Fruit fly (Drosophila melanogaster) whole organism, prepupa: Measurements from ENCODE around the gene eIF4G1.
A peak's percentile ranks its signal among the peaks of the same experiment; 100 is the strongest.
"Not testable (repeated sequence)": the region's sequence is repeated elsewhere in the genome, so short reads cannot be mapped to it uniquely, and the experiment has no call there.

Experiments
- Blimp-1 ChIP-seq: fragments of 200-800 bp; sonication (Bioruptor generic); optimal IDR thresholded peaks from 3 replicates; lab custom pipeline; 2017; ENCODE audit warnings: missing biosample characterization, missing genetic modification characterization, mild to moderate bottlenecking, moderate library complexity, missing genetic modification reagents
- CG10631 ChIP-seq: fragments of 200-800 bp; sonication (Bioruptor generic); optimal IDR thresholded peaks from 2 replicates; lab custom pipeline; 2016; ENCODE audit warnings: missing biosample characterization, missing genetic modification characterization
- CG10669 ChIP-seq: fragments of 200-800 bp; sonication (Bioruptor generic); optimal IDR thresholded peaks from 3 replicates; lab custom pipeline; 2018; ENCODE audit warnings: missing biosample characterization, mild to moderate bottlenecking, missing genetic modification characterization, moderate library complexity
- CG11294 ChIP-seq: fragments of 200-800 bp; sonication (Bioruptor generic); IDR thresholded peaks from 2 replicates; pipeline ENCODE4 v1.3.6; 2022; ENCODE audit warnings: missing biosample characterization, missing genetic modification characterization
- CG11902 ChIP-seq: fragments of 200-800 bp; sonication (Bioruptor generic); optimal IDR thresholded peaks from 3 replicates; lab custom pipeline; 2016; ENCODE audit warnings: missing biosample characterization, missing genetic modification characterization
- CG16779 ChIP-seq: fragments of 200-800 bp; sonication (Bioruptor generic); optimal IDR thresholded peaks from 3 replicates; lab custom pipeline; 2017; ENCODE audit warnings: missing biosample characterization, mild to moderate bottlenecking, missing genetic modification characterization
- CG31627 ChIP-seq: fragments of 200-800 bp; sonication (Bioruptor generic); optimal IDR thresholded peaks from 3 replicates; lab custom pipeline; 2016; ENCODE audit warnings: missing biosample characterization, missing genetic modification characterization
- CG32006 ChIP-seq: fragments of 200-800 bp; sonication (Bioruptor generic); optimal IDR thresholded peaks from 3 replicates; lab custom pipeline; 2017; ENCODE audit warnings: missing biosample characterization, mild to moderate bottlenecking, missing genetic modification characterization
- CG34406 ChIP-seq: fragments of 200-800 bp; sonication (Bioruptor generic); optimal IDR thresholded peaks from 3 replicates; lab custom pipeline; 2016; ENCODE audit warnings: missing biosample characterization, missing genetic modification characterization
- CG6163 ChIP-seq: fragments of 200-800 bp; sonication (Bioruptor generic); IDR thresholded peaks from 3 replicates; pipeline ENCODE4 v1.3.6; 2022; ENCODE audit warnings: missing biosample characterization, missing genetic modification characterization
- CG6276 ChIP-seq: fragments of 200-800 bp; sonication (Bioruptor generic); optimal IDR thresholded peaks from 2 replicates; lab custom pipeline; 2017; ENCODE audit warnings: missing biosample characterization, mild to moderate bottlenecking, missing genetic modification characterization
- CG6792 ChIP-seq: fragments of 200-800 bp; sonication (Bioruptor generic); optimal IDR thresholded peaks from 3 replicates; lab custom pipeline; 2016; ENCODE audit warnings: missing biosample characterization, missing genetic modification characterization
- CG6808 ChIP-seq: fragments of 200-800 bp; sonication (Bioruptor generic); optimal IDR thresholded peaks from 3 replicates; lab custom pipeline; 2017; ENCODE audit warnings: missing biosample characterization, missing genetic modification characterization, mild to moderate bottlenecking, moderate library complexity, missing genetic modification reagents
- CG6854 ChIP-seq: fragments of 200-800 bp; sonication (Bioruptor generic); optimal IDR thresholded peaks from 2 replicates; lab custom pipeline; 2017; ENCODE audit warnings: missing biosample characterization, mild to moderate bottlenecking, missing genetic modification characterization
- CG8119 ChIP-seq: fragments of 200-800 bp; sonication (Bioruptor generic); IDR thresholded peaks from 3 replicates; pipeline ENCODE4 v1.3.6; 2022; ENCODE audit warnings: missing biosample characterization, missing genetic modification characterization
- CG8319 ChIP-seq: fragments of 200-800 bp; sonication (Bioruptor generic); optimal IDR thresholded peaks from 3 replicates; lab custom pipeline; 2016; ENCODE audit warnings: missing biosample characterization, missing genetic modification characterization
- Eip75B ChIP-seq: fragments of 200-800 bp; sonication (Bioruptor generic); optimal IDR thresholded peaks from 3 replicates; lab custom pipeline; 2016; ENCODE audit warnings: missing biosample characterization, missing genetic modification characterization
- Eip78C ChIP-seq: fragments of 200-800 bp; sonication (Bioruptor generic); peaks from one replicate; lab custom pipeline; 2016; ENCODE audit warnings: missing biosample characterization, missing genetic modification characterization
- Ets21C ChIP-seq: fragments of 200-800 bp; sonication (Bioruptor generic); optimal IDR thresholded peaks from 3 replicates; lab custom pipeline; 2016; ENCODE audit warnings: missing biosample characterization, missing genetic modification characterization
- Ets96B ChIP-seq: fragments of 200-800 bp; optimal IDR thresholded peaks from 2 replicates; lab custom pipeline; 2019; ENCODE audit warnings: missing biosample characterization, mild to moderate bottlenecking, missing genetic modification characterization, moderate library complexity
- Hr39 ChIP-seq: fragments of 200-800 bp; sonication (Bioruptor generic); optimal IDR thresholded peaks from 2 replicates; lab custom pipeline; 2016; ENCODE audit warnings: missing biosample characterization, missing genetic modification characterization
- Hr4 ChIP-seq: fragments of 200-800 bp; sonication (Bioruptor generic); optimal IDR thresholded peaks from 3 replicates; lab custom pipeline; 2016; ENCODE audit warnings: missing biosample characterization, missing genetic modification characterization
- Lpt ChIP-seq: fragments of 200-800 bp; sonication (Bioruptor generic); optimal IDR thresholded peaks from 3 replicates; lab custom pipeline; 2016; ENCODE audit warnings: missing biosample characterization, missing genetic modification characterization
- Met ChIP-seq: fragments of 200-800 bp; sonication (Bioruptor generic); optimal IDR thresholded peaks from 3 replicates; lab custom pipeline; 2016; ENCODE audit warnings: missing biosample characterization, missing genetic modification characterization
- OdsH ChIP-seq: fragments of 200-800 bp; sonication (Bioruptor generic); optimal IDR thresholded peaks from 3 replicates; lab custom pipeline; 2016; ENCODE audit warnings: missing biosample characterization, missing genetic modification characterization
- Smox ChIP-seq: fragments of 200-800 bp; sonication (Bioruptor generic); optimal IDR thresholded peaks from 3 replicates; lab custom pipeline; 2016; ENCODE audit warnings: missing biosample characterization, missing genetic modification characterization
- achi ChIP-seq: fragments of 200-800 bp; sonication (Bioruptor generic); optimal IDR thresholded peaks from 3 replicates; lab custom pipeline; 2016; ENCODE audit warnings: missing biosample characterization, missing genetic modification characterization
- acj6 ChIP-seq: fragments of 200-800 bp; sonication (Bioruptor generic); optimal IDR thresholded peaks from 3 replicates; lab custom pipeline; 2016; ENCODE audit warnings: missing biosample characterization, missing genetic modification characterization
- dac ChIP-seq: fragments of 200-800 bp; sonication (Bioruptor generic); optimal IDR thresholded peaks from 2 replicates; lab custom pipeline; 2017; ENCODE audit warnings: missing biosample characterization, mild to moderate bottlenecking, missing genetic modification characterization
- eg ChIP-seq: fragments of 200-800 bp; sonication (Bioruptor generic); IDR thresholded peaks from 3 replicates; pipeline ENCODE4 v1.3.6; 2022; ENCODE audit warnings: missing biosample characterization, missing genetic modification characterization
- esn ChIP-seq: fragments of 200-800 bp; sonication (Bioruptor generic); optimal IDR thresholded peaks from 2 replicates; lab custom pipeline; 2016; ENCODE audit warnings: missing biosample characterization, mild to moderate bottlenecking, missing genetic modification characterization, moderate library complexity
- fd59A ChIP-seq: fragments of 200-800 bp; sonication (Bioruptor generic); optimal IDR thresholded peaks from 2 replicates; lab custom pipeline; 2017; ENCODE audit warnings: missing biosample characterization, mild to moderate bottlenecking, missing genetic modification characterization, missing genetic modification reagents
- fkh ChIP-seq: fragments of 200-800 bp; sonication (Bioruptor generic); optimal IDR thresholded peaks from 3 replicates; lab custom pipeline; 2017; ENCODE audit warnings: missing biosample characterization, mild to moderate bottlenecking, missing genetic modification characterization, moderate library complexity
- pdm3 ChIP-seq: fragments of 200-800 bp; sonication (Bioruptor generic); optimal IDR thresholded peaks from 3 replicates; lab custom pipeline; 2016; ENCODE audit warnings: missing biosample characterization, missing genetic modification characterization
- salr ChIP-seq, 2 experiments: fragments of 200-800 bp; sonication (Bioruptor generic); optimal IDR thresholded peaks; 3 replicates each; lab custom pipeline; 2016 to 2018; ENCODE audit warnings: missing biosample characterization in 2 of 2, missing genetic modification characterization in 2 of 2, mild to moderate bottlenecking in 1 of 2
- ss ChIP-seq, 2 experiments: fragments of 200-800 bp; sonication (Bioruptor generic); optimal IDR thresholded peaks; 2 replicates in 1 of 2; 3 replicates in 1 of 2; lab custom pipeline; 2017 to 2018; ENCODE audit warnings: mild to moderate bottlenecking in 2 of 2, missing biosample characterization in 2 of 2, missing genetic modification characterization in 2 of 2, moderate library complexity in 1 of 2

Gene eIF4G1

DNA sequence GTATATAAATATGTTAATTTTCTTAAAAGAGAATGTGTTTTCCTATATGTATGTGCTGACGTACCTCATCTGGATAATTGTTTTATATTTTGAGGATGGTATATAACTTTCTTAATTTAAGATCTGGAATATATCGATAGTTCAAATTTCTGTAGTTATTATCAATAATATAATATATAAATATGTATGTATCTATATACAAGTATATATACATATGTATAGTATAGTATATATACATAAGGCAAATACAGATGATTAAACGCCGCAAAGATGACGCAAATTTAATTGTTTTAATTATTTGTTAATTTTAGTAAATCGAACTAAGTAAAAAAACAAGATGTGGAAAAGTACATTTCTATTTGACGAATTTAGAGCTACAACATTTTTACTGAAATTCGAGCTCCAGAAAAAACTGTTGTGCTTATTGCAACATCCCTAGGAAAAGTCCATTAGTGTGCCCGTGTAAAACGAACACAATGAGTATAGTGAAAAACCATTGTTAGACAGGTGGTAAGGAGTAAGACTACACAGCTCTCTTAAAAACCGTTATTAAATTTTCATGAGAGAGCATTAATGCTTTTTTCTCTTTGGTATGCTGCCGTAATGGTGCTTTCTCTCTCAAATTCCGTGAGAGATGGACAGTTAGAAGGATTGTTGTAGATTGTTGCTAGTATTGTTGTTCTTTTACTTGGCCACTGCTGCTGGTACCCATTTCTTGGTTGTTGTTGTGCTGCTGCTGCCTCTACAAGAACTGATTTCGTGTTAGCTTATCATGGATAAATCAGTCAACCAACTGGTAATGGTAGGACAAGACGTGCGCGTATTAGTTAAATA is 5.7 kb upstream of the eIF4G1 start, which contains the start of gene mGluR:
Gene mGluR (plus strand): TSS at position 784 of the 834 bp plus-strand sequence.
- no peak for TF ChIP-seq CG31627 (GFP tag; lab: Kevin White, UChicago)
- TF ChIP-seq CG6163 (GFP tag; lab: Robert Waterston, UW): no peak
- TF ChIP-seq salr (GFP tag; optimal IDR thresholded peaks at IDR 0.05; lab: Kevin White, UChicago): no peak
- TF ChIP-seq CG10631: no peak
- TF ChIP-seq CG8119 (GFP tag; lab: Robert Waterston, UW): no peak

DNA sequence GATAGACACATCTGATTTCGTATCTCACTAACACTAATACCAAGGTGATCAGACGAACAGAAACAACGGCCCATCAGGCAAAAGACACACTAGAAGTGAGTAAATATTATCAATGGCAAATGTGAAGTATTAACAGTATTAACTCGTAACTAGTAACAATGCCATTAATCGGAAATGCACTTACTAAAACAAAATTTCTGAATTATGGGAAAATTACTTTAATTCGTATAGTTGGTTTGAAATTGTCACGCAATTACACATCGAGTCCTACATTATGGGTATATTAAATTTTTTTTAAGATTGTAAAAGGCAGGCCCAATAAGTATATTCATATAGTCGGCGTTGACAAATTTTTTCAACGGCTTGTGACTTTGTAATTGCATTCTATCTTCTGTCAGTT is 7.9 kb downstream of the eIF4G1 start:
- TF ChIP-seq OdsH (GFP tag; lab: Kevin White, UChicago): peak; percentile 0
- no peak for TF ChIP-seq Smox
- peak; percentile 6 for TF ChIP-seq esn (GFP tag; lab: Kevin White, UChicago)
- no peak for TF ChIP-seq eg
- no peak for TF ChIP-seq Ets96B (tag; lab: Kevin White, UChicago)

DNA sequence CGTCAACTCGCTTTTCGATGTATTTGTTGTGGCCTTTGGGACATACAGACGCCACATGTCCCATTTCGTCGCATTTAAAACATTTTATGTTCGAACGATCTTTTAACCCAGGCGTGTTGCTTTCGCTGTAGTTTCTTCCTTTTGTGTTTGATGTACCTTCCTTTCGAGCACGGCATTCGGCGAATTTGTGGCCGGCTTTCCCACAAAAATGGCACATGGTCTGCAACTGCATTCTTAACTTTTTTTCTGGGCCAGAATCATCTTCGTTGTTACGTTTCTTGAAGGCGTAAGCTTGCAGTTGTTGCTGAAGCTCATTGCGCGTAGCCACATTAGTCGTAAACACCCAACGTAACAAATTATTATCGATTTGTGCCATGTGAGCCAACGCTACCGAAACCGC is 18.3 kb downstream of the eIF4G1 start, which contains the start of gene unc-13:
Gene unc-13 (minus strand): TSS at position 101 of the 400 bp plus-strand sequence.
- not testable (repeated sequence) for TF ChIP-seq ss (GFP tag; optimal IDR thresholded peaks at IDR 0.05; lab: Kevin White, UChicago); dac; Smox

DNA sequence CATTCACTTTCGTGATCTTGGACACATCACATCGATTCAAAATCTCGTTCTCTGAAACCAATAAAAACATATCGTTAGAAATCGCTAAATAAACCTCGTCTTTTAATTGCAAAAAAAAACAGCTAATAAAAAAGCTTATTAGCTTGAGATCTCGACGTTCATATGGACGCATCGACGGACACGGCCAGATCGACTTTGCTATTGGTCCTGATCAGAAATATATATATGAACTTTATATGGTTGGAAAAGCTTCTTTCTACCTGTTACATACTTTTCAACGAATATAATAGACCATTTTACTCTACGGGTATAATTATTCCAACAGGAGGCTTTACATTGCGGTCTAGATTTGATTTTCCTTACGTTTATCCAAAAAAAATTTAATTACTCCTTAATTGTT is 21.4 kb downstream of the eIF4G1 start:
- no peak for TF ChIP-seq Hr39
- TF ChIP-seq CG8319 (GFP tag; lab: Kevin White, UChicago): no peak
- TF ChIP-seq CG16779 (tag; lab: Kevin White, UChicago): no peak
- no peak for TF ChIP-seq CG34406 (GFP tag; lab: Kevin White, UChicago)

DNA sequence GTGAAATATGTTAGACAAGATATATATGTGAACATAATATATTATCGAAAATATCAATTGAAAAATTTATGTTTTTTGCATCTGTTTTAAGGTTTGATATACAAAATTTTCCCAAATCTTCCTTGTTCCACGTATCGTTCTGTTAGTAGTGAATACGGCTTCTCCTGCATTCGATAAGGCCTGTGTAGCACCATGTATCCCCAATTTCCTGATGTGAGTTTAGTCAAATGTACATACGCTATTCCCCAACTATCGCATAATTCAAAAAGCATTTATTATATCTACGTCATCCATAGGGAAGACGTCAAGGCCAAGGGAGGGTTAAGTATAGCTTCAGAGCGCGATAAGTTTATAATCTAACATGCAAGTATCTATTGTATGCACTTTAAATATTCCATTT is 25.8 kb downstream of the eIF4G1 start:
- TF ChIP-seq CG10669 (GFP tag; lab: Kevin White, UChicago) (no peak), CG11294 (GFP tag; lab: Robert Waterston, UW) (no peak), CG10631 (peak; percentile 13)
- TF ChIP-seq, all 60 proteins: peak for 1

DNA sequence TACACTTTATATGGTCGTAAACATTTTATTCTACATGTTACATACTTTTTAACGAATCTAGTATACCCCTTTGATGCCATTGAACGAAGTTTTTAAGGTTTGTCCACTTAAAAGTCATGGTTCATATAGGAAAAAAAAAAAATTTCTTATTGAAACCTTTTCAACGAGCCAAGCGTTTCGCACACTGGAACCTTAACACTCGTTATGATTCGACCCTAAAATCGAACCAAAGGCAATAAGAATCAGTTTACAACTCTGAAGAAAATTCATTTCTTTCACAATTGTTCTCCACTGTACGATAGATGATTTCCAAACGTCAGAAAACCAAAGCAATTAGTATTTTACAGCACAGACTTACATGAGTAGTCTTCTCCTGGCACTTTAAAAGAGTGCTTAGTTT is 34.4 kb downstream of the eIF4G1 start:
- TF ChIP-seq Hr4 (GFP tag; lab: Kevin White, UChicago) (no peak), achi (GFP tag; lab: Kevin White, UChicago) (no peak), CG6854 (no peak), CG6276 (GFP tag; lab: Kevin White, UChicago) (no peak), CG8119 (GFP tag; lab: Robert Waterston, UW) (no peak)

DNA sequence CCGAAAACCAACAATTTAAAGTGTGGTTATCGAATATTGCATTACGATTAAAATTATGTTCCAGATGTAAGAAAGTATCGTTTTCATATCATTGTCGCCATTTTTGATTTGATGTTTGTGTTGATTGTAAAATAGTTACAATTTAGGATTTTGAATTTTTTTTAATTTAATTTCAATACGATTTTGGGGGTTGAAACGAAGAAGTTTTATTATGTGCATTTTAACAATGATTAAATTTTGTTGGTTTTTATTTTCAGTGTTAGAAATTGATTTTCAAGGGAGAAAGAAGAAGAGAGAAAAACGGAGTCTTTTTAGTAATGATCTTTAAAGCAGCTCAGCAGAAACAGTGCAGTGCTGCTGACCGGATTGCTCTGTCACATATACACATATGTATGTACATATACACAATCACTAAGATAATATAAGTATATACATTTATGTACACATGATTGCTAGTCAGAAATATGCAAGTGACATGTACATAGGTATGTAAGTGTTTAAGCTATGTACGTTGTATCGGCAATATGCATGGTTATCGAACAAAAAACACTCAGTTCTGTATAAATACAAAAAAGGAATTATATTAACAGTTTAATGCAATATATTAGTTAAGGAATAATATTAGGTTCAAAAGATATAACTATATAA is 51.3 kb downstream of the eIF4G1 start:
- TF ChIP-seq Blimp-1 (no peak), Eip75B (GFP tag; lab: Kevin White, UChicago) (no peak), Lpt (GFP tag; lab: Kevin White, UChicago) (no peak), CG10631 (peak; percentile 12), Met (peak; percentile 27), CG6808 (GFP tag; lab: Kevin White, UChicago) (no peak), CG8119 (GFP tag; lab: Robert Waterston, UW) (no peak), fd59A (GFP tag; lab: Kevin White, UChicago) (no peak), CG6792 (GFP tag; lab: Kevin White, UChicago) (no peak), CG8319 (GFP tag; lab: Kevin White, UChicago) (no peak), Eip78C (peak; percentile 72), Hr4 (GFP tag; lab: Kevin White, UChicago) (peak; percentile 6), CG31627 (GFP tag; lab: Kevin White, UChicago) (no peak), CG11902 (GFP tag; lab: Kevin White, UChicago) (no peak), CG34406 (GFP tag; lab: Kevin White, UChicago) (no peak), CG32006 (GFP tag; lab: Kevin White, UChicago) (no peak), acj6 (no peak), dac (no peak), fkh (GFP tag; lab: Kevin White, UChicago) (no peak), pdm3 (peak; percentile 5), Ets21C (no peak), CG16779 (tag; lab: Kevin White, UChicago) (no peak), OdsH (GFP tag; lab: Kevin White, UChicago) (peak; percentile 30), Smox (no peak)
